Fruit fly (Drosophila melanogaster): ENCODE data around the gene Cpsf5.

DNA sequence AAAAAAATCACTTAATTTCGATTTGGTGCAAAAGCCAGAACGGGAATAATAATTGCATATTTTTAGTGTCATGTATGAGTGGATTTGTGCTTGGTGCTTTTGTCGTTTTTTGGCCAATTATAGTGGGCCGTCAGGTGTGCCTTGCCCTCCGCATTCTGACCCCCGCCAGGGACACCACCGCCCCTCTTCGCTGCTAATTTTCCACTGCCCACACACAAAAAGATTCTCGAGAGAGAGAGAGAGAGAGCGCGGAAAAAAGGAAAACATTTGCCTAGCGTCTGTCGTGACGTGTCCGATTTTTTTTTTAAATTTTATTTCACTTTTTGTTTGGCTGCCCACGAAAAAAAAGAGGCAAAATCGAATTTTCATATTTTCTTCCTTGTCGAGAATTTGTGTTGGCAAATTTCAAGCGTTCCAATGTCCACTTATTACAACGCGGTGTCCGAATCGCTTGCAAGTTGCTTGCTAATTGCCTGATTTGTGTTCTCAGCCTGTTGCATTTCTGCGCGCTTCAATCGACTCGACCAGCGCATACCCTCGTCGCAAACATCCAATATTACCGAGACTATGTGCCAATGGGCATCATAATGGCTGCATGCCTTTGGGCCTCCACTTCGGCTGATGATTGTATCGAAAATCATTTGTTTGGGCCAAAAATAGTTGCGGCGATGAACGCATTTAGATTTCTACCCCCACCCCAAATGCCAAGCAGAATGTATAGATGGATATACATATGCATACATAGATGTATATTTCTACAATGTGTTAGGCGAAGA lies 21.2 kb downstream of the Cpsf5 start:
- TF ChIP-seq CG11617 (GFP tag; optimal IDR thresholded peaks at IDR 0.05) (no peak), kay (GFP tag; ENCODE audit: borderline replicate concordance) (no peak), CG7101 (tag; optimal IDR thresholded peaks at IDR 0.05) (no peak), CG33017 (tag; optimal IDR thresholded peaks at IDR 0.05) (no peak), CG14711 (tag; optimal IDR thresholded peaks at IDR 0.05) (no peak), Crg-1 (GFP tag; optimal IDR thresholded peaks at IDR 0.05) (no peak), Clk (GFP tag; optimal IDR thresholded peaks at IDR 0.05) (no peak), CG5204 (GFP tag; optimal IDR thresholded peaks at IDR 0.05) (no peak), Mnt (GFP tag; optimal IDR thresholded peaks at IDR 0.05) (no peak), CG1620 (GFP tag; optimal IDR thresholded peaks at IDR 0.05) (no peak), cic (GFP tag; optimal IDR thresholded peaks at IDR 0.05) (no peak), bab1 (GFP tag; optimal IDR thresholded peaks at IDR 0.05) (no peak), CG7045 (GFP tag; optimal IDR thresholded peaks at IDR 0.05) (no peak), pad (GFP tag; optimal IDR thresholded peaks at IDR 0.05) (no peak)

Data from whole organism, adult.